Fruit fly (Drosophila melanogaster) Kc167 (cell line): ENCODE results near the gene CG8671.

Experiments
- Myc ChIP-seq: fragments of >200 bp; optimal IDR thresholded peaks from 2 replicates; lab custom pipeline; 2017; ENCODE audit warnings: missing external identifiers
- Sin3A ChIP-seq: fragments of >200 bp; optimal IDR thresholded peaks from 2 replicates; lab custom pipeline; 2018; ENCODE audit warnings: missing external identifiers
- h ChIP-seq: fragments of >200 bp; optimal IDR thresholded peaks from 3 replicates; lab custom pipeline; 2018; ENCODE audit warnings: missing external identifiers
- insv ChIP-seq: fragments of >200 bp; optimal IDR thresholded peaks from 3 replicates; lab custom pipeline; 2018; ENCODE audit warnings: missing external identifiers
- psq ChIP-seq: fragments of >200 bp; optimal IDR thresholded peaks from 2 replicates; lab custom pipeline; 2017; ENCODE audit warnings: missing external identifiers
- ttk ChIP-seq: sonication (Bioruptor generic); optimal IDR thresholded peaks from 2 replicates; lab custom pipeline; 2017; ENCODE audit warnings: missing external identifiers

dm6 chr2L:21221114-21221578 is 41.6 kb upstream of the CG8671 start, which contains the start of gene CG8677:
- no peak for TF ChIP-seq Myc (lab: Kevin White, UChicago)
- no peak for TF ChIP-seq ttk (lab: Kevin White, UChicago)
- no peak for TF ChIP-seq h (lab: Kevin White, UChicago)
- TF ChIP-seq psq (lab: Kevin White, UChicago): no peak
- no peak for TF ChIP-seq insv (lab: Kevin White, UChicago)
- TF ChIP-seq Sin3A (lab: Kevin White, UChicago): no peak
